Fruit fly (Drosophila melanogaster) whole organism, embryonic: ENCODE measurements around the gene yps.

Experiments
- Bdp1 ChIP-seq: fragments of 200-800 bp; sonication (Bioruptor generic); optimal IDR thresholded peaks from 3 replicates; lab custom pipeline; 2016; ENCODE audit warnings: missing biosample characterization, missing genetic modification characterization
- CG10209 ChIP-seq: fragments of 200-800 bp; sonication (Bioruptor generic); optimal IDR thresholded peaks from 3 replicates; lab custom pipeline; 2017; ENCODE audit warnings: missing biosample characterization, mild to moderate bottlenecking, missing genetic modification characterization, missing genetic modification reagents
- CG10565 ChIP-seq: fragments of 200-800 bp; sonication (Bioruptor generic); optimal IDR thresholded peaks from 3 replicates; lab custom pipeline; 2016; ENCODE audit warnings: missing biosample characterization, mild to moderate bottlenecking, missing genetic modification characterization
- CG14441 ChIP-seq: fragments of 200-800 bp; sonication (Bioruptor generic); IDR thresholded peaks from 2 replicates; pipeline ENCODE4 v1.3.6; 2022; ENCODE audit warnings: missing biosample characterization, missing genetic modification characterization
- CG15269 ChIP-seq: fragments of 200-800 bp; sonication (Bioruptor generic); optimal IDR thresholded peaks from 2 replicates; lab custom pipeline; 2018; ENCODE audit warnings: missing biosample characterization, mild to moderate bottlenecking, missing genetic modification characterization, moderate library complexity
- CG17186 ChIP-seq: fragments of 200-800 bp; sonication (Bioruptor generic); optimal IDR thresholded peaks from 3 replicates; lab custom pipeline; 2017; ENCODE audit warnings: missing biosample characterization, missing genetic modification reagents, missing genetic modification characterization
- CG17802 ChIP-seq: fragments of 200-800 bp; sonication (Bioruptor generic); optimal IDR thresholded peaks from 2 replicates; lab custom pipeline; 2018; ENCODE audit warnings: missing biosample characterization, mild to moderate bottlenecking, missing genetic modification characterization, moderate library complexity
- CG2120 ChIP-seq: fragments of 200-800 bp; sonication (Bioruptor generic); optimal IDR thresholded peaks from 3 replicates; lab custom pipeline; 2016; ENCODE audit warnings: missing biosample characterization, missing genetic modification characterization
- CG30403 ChIP-seq: fragments of 200-800 bp; sonication (Bioruptor generic); optimal IDR thresholded peaks from 3 replicates; lab custom pipeline; 2016; ENCODE audit warnings: missing biosample characterization, missing genetic modification characterization
- CG3163 ChIP-seq: fragments of 200-800 bp; sonication (Bioruptor generic); optimal IDR thresholded peaks from 3 replicates; lab custom pipeline; 2016; ENCODE audit warnings: missing biosample characterization, missing genetic modification characterization
- CG33213 ChIP-seq: fragments of 200-800 bp; sonication (Bioruptor generic); optimal IDR thresholded peaks from 3 replicates; lab custom pipeline; 2016; ENCODE audit warnings: missing biosample characterization, missing genetic modification characterization
- CG34224 ChIP-seq: fragments of 200-800 bp; sonication (Bioruptor generic); IDR thresholded peaks from 3 replicates; pipeline ENCODE4 v1.3.6; 2022; ENCODE audit warnings: missing biosample characterization, missing genetic modification characterization; ENCODE audit not compliant: partially characterized antibody
- CG4360 ChIP-seq: fragments of 200-800 bp; sonication (Bioruptor generic); IDR thresholded peaks from 2 replicates; pipeline ENCODE4 v1.3.6; 2022; ENCODE audit warnings: missing biosample characterization, missing genetic modification characterization
- CG4820 ChIP-seq: fragments of 200-800 bp; sonication (Bioruptor generic); optimal IDR thresholded peaks from 3 replicates; lab custom pipeline; 2016; ENCODE audit warnings: missing biosample characterization, missing genetic modification characterization
- CG7556 ChIP-seq: fragments of 200-800 bp; sonication (Bioruptor generic); optimal IDR thresholded peaks from 2 replicates; lab custom pipeline; 2017; ENCODE audit warnings: missing biosample characterization, mild to moderate bottlenecking, missing genetic modification characterization
- CG7987 ChIP-seq: fragments of 200-800 bp; sonication (Bioruptor generic); optimal IDR thresholded peaks from 2 replicates; lab custom pipeline; 2018; ENCODE audit warnings: missing biosample characterization, mild to moderate bottlenecking, missing genetic modification characterization, moderate library complexity
- CG8765 ChIP-seq: fragments of 200-800 bp; sonication (Bioruptor generic); IDR thresholded peaks from 2 replicates; pipeline ENCODE4 v1.3.6; 2022; ENCODE audit warnings: missing biosample characterization, missing genetic modification characterization
- CTCF ChIP-seq: fragments of 200-800 bp; sonication (Bioruptor generic); optimal IDR thresholded peaks from 2 replicates; lab custom pipeline; 2017; ENCODE audit warnings: missing biosample characterization, mild to moderate bottlenecking, missing genetic modification characterization, moderate library complexity
- Camta ChIP-seq: fragments of 200-800 bp; sonication (Bioruptor generic); optimal IDR thresholded peaks from 2 replicates; lab custom pipeline; 2016; ENCODE audit warnings: missing biosample characterization, missing genetic modification characterization
- CrebB ChIP-seq: fragments of 200-800 bp; sonication (Bioruptor generic); optimal IDR thresholded peaks from 3 replicates; lab custom pipeline; 2018; ENCODE audit warnings: missing biosample characterization, mild to moderate bottlenecking, missing genetic modification characterization
- Fer1 ChIP-seq: fragments of 200-800 bp; sonication (Bioruptor generic); optimal IDR thresholded peaks from 2 replicates; lab custom pipeline; 2017; ENCODE audit warnings: missing biosample characterization, mild to moderate bottlenecking, missing genetic modification characterization
- H15 ChIP-seq: fragments of 200-800 bp; sonication (Bioruptor generic); IDR thresholded peaks from 3 replicates; pipeline ENCODE4 v1.3.6; 2022; ENCODE audit warnings: missing biosample characterization, missing genetic modification characterization
- HLH3B ChIP-seq: fragments of 200-800 bp; sonication (Bioruptor generic); IDR thresholded peaks from 2 replicates; pipeline ENCODE4 v1.3.6; 2022; ENCODE audit warnings: missing biosample characterization, missing genetic modification characterization
- HmgD ChIP-seq: fragments of 200-800 bp; sonication (Bioruptor generic); optimal IDR thresholded peaks from 3 replicates; lab custom pipeline; 2016; ENCODE audit warnings: missing biosample characterization, missing genetic modification characterization
- Hmx ChIP-seq: fragments of 200-800 bp; sonication (Bioruptor generic); optimal IDR thresholded peaks from 2 replicates; lab custom pipeline; 2016; ENCODE audit warnings: missing biosample characterization, missing genetic modification characterization
- Hsf ChIP-seq: fragments of 200-800 bp; sonication (Bioruptor generic); optimal IDR thresholded peaks from 3 replicates; lab custom pipeline; 2016; ENCODE audit warnings: missing biosample characterization, missing genetic modification characterization
- Nf-YB ChIP-seq: fragments of 200-800 bp; sonication (Bioruptor generic); optimal IDR thresholded peaks from 3 replicates; lab custom pipeline; 2019; ENCODE audit warnings: missing biosample characterization, mild to moderate bottlenecking, missing genetic modification characterization, moderate library complexity
- Sry-δ ChIP-seq: fragments of 200-800 bp; sonication (Bioruptor generic); optimal IDR thresholded peaks from 2 replicates; lab custom pipeline; 2016; ENCODE audit warnings: missing biosample characterization, missing genetic modification characterization
- al ChIP-seq: fragments of 200-800 bp; sonication (Bioruptor generic); IDR thresholded peaks from 2 replicates; pipeline ENCODE4 v1.3.6; 2022; ENCODE audit warnings: missing biosample characterization, missing genetic modification characterization
- ash1 ChIP-seq: fragments of 200-800 bp; sonication (Bioruptor generic); optimal IDR thresholded peaks from 2 replicates; lab custom pipeline; 2018; ENCODE audit warnings: missing biosample characterization, mild to moderate bottlenecking, missing genetic modification characterization
- cg ChIP-seq: fragments of 200-800 bp; sonication (Bioruptor generic); optimal IDR thresholded peaks from 3 replicates; lab custom pipeline; 2019; ENCODE audit warnings: missing biosample characterization, mild to moderate bottlenecking, missing genetic modification characterization, moderate library complexity
- chif ChIP-seq, 2 experiments: fragments of 200-800 bp; sonication (Bioruptor generic); optimal IDR thresholded peaks; 3 replicates each; lab custom pipeline; 2016; ENCODE audit warnings: missing biosample characterization in 2 of 2, missing genetic modification characterization in 2 of 2
- ci ChIP-seq: fragments of 200-800 bp; sonication (Bioruptor generic); IDR thresholded peaks from 3 replicates; pipeline ENCODE4 v1.3.6; 2022; ENCODE audit warnings: missing biosample characterization, missing genetic modification characterization
- dan ChIP-seq: fragments of 200-800 bp; sonication (Bioruptor generic); IDR thresholded peaks from 2 replicates; pipeline ENCODE4 v1.3.6; 2022; ENCODE audit warnings: missing biosample characterization, missing genetic modification characterization
- dmrt99B ChIP-seq: fragments of 200-800 bp; sonication (Bioruptor generic); optimal IDR thresholded peaks from 2 replicates; lab custom pipeline; 2018; ENCODE audit warnings: missing biosample characterization, mild to moderate bottlenecking, missing genetic modification characterization, moderate library complexity
- esg ChIP-seq: fragments of 200-800 bp; sonication (Bioruptor generic); conservative IDR thresholded peaks from 2 replicates; pipeline ENCODE4 v1.3.6; 2022; ENCODE audit warnings: missing biosample characterization, missing genetic modification characterization
- ftz-f1 ChIP-seq: fragments of 200-800 bp; sonication (Bioruptor generic); optimal IDR thresholded peaks from 2 replicates; lab custom pipeline; 2016; ENCODE audit warnings: missing biosample characterization, missing genetic modification characterization
- gsb ChIP-seq: fragments of 200-800 bp; sonication (Bioruptor generic); IDR thresholded peaks from 2 replicates; pipeline ENCODE4 v1.3.6; 2022; ENCODE audit warnings: missing biosample characterization, missing genetic modification characterization
- gsb-n ChIP-seq: fragments of 200-800 bp; sonication (Bioruptor generic); optimal IDR thresholded peaks from 3 replicates; lab custom pipeline; 2018; ENCODE audit warnings: missing biosample characterization, mild to moderate bottlenecking, missing genetic modification characterization
- ham ChIP-seq: fragments of 200-800 bp; sonication (Bioruptor generic); IDR thresholded peaks from 2 replicates; pipeline ENCODE4 v1.3.6; 2022; ENCODE audit warnings: missing biosample characterization, missing genetic modification characterization
- knrl ChIP-seq: fragments of 200-800 bp; sonication (Bioruptor generic); IDR thresholded peaks from 3 replicates; pipeline ENCODE4 v1.3.6; 2022; ENCODE audit warnings: missing biosample characterization, missing genetic modification characterization; ENCODE audit not compliant: partially characterized antibody
- lilli ChIP-seq: fragments of 200-800 bp; sonication (Bioruptor generic); optimal IDR thresholded peaks from 3 replicates; lab custom pipeline; 2016; ENCODE audit warnings: missing biosample characterization, missing genetic modification characterization
- nmo ChIP-seq: fragments of 200-800 bp; sonication (Bioruptor generic); optimal IDR thresholded peaks from 2 replicates; lab custom pipeline; 2018; ENCODE audit warnings: missing biosample characterization, mild to moderate bottlenecking, missing genetic modification characterization, moderate library complexity
- peb ChIP-seq: fragments of 200-800 bp; sonication (Bioruptor generic); IDR thresholded peaks from 2 replicates; pipeline ENCODE4 v1.3.6; 2022; ENCODE audit warnings: missing biosample characterization, missing genetic modification characterization
- ranshi ChIP-seq: fragments of 200-800 bp; sonication (Bioruptor generic); IDR thresholded peaks from 2 replicates; pipeline ENCODE4 v1.3.6; 2022; ENCODE audit warnings: missing biosample characterization, missing genetic modification characterization
- ro ChIP-seq: fragments of 200-800 bp; sonication (Bioruptor generic); IDR thresholded peaks from 2 replicates; pipeline ENCODE4 v1.3.6; 2022; ENCODE audit warnings: missing biosample characterization, missing genetic modification characterization
- sd ChIP-seq: fragments of 200-800 bp; sonication (Bioruptor generic); optimal IDR thresholded peaks from 3 replicates; lab custom pipeline; 2018; ENCODE audit warnings: missing biosample characterization, mild to moderate bottlenecking, missing genetic modification characterization, moderate library complexity
- sens ChIP-seq: fragments of 200-800 bp; sonication (Bioruptor generic); peaks from one replicate; lab custom pipeline; 2016; ENCODE audit warnings: missing biosample characterization, missing genetic modification characterization
- slbo ChIP-seq: fragments of 200-800 bp; sonication (Bioruptor generic); IDR thresholded peaks from 2 replicates; pipeline ENCODE4 v1.3.6; 2022; ENCODE audit warnings: missing biosample characterization, missing genetic modification characterization
- sna ChIP-seq: fragments of 200-800 bp; sonication (Bioruptor generic); IDR thresholded peaks from 2 replicates; pipeline ENCODE4 v1.3.6; 2022; ENCODE audit warnings: missing biosample characterization, missing genetic modification characterization; ENCODE audit not compliant: partially characterized antibody
- ssp ChIP-seq: fragments of 200-800 bp; sonication (Bioruptor generic); IDR thresholded peaks from 2 replicates; pipeline ENCODE4 v1.3.6; 2022; ENCODE audit warnings: missing biosample characterization, missing genetic modification characterization
- unpg ChIP-seq: fragments of 200-800 bp; sonication (Bioruptor generic); optimal IDR thresholded peaks from 3 replicates; lab custom pipeline; 2018; ENCODE audit warnings: missing biosample characterization, mild to moderate bottlenecking, missing genetic modification characterization, moderate library complexity
- z ChIP-seq: fragments of 200-800 bp; sonication (Bioruptor generic); IDR thresholded peaks from 3 replicates; pipeline ENCODE4 v1.3.6; 2022; ENCODE audit warnings: missing biosample characterization, missing genetic modification characterization

yps gene

DNA sequence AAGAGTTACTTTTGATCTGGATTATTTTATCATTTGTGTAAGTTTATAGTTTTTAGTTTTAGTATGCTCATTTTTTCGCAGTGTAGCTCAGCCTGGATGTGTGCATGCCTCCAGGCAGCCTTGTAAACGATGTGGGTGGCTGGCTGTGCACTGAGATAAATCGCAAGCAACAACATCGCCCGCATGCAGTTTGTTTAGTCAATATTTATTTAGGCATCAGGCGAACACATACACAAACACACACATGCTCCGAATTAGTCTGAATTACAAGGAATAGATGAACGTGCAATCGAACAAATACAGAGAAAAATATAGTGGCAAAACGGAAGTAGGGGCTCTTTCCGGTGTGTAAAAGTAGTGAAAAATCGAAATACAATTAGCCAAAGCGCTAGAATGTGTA is 38.1 kb upstream of the yps start (continued):
- no peak for TF ChIP-seq Camta (GFP tag; lab: Kevin White, UChicago)
- 0 out of 2 replicates have a peak, but pooled peaks have one; percentile 18 for TF ChIP-seq slbo (GFP tag; lab: Robert Waterston, UW)
- TF ChIP-seq al (GFP tag; lab: Robert Waterston, UW) = no peak
- TF ChIP-seq dan = no peak
- TF ChIP-seq CG10565 (GFP tag; lab: Kevin White, UChicago) = no peak
- no peak for TF ChIP-seq chif (GFP tag; optimal IDR thresholded peaks at IDR 0.05; lab: Kevin White, UChicago)
- no peak for TF ChIP-seq CG10209 (GFP tag; lab: Kevin White, UChicago)
- TF ChIP-seq nmo (GFP tag; lab: Kevin White, UChicago) = peak; percentile 41
- no peak for TF ChIP-seq cg (GFP tag; lab: Kevin White, UChicago)
- TF ChIP-seq HmgD (GFP tag; lab: Kevin White, UChicago) = no peak
- TF ChIP-seq Sry-δ (GFP tag; lab: Kevin White, UChicago) = no peak
- no peak for TF ChIP-seq Fer1 (GFP tag; lab: Kevin White, UChicago)
- TF ChIP-seq ranshi = no peak
- TF ChIP-seq CTCF (GFP tag; lab: Kevin White, UChicago) = no peak
- TF ChIP-seq CG17802 (tag; lab: Kevin White, UChicago) = no peak
- TF ChIP-seq CG30403 = peak; percentile 11
- no peak for TF ChIP-seq sna (GFP tag; lab: Robert Waterston, UW)
- TF ChIP-seq CG33213 (GFP tag; lab: Kevin White, UChicago) = no peak
- no peak for TF ChIP-seq CG17186 (GFP tag; lab: Kevin White, UChicago)
- no peak for TF ChIP-seq CG7987
- no peak for TF ChIP-seq Bdp1
- no peak for TF ChIP-seq CG4820 (GFP tag; lab: Kevin White, UChicago)
- no peak for TF ChIP-seq CG3163 (GFP tag; lab: Kevin White, UChicago)
- TF ChIP-seq knrl (GFP tag; lab: Robert Waterston, UW) = no peak
- no peak for TF ChIP-seq CG2120 (GFP tag; lab: Kevin White, UChicago)
- 0 out of 2 replicates have a peak, but pooled peaks have one; percentile 44 for TF ChIP-seq HLH3B (GFP tag; lab: Robert Waterston, UW)
- TF ChIP-seq Hsf (GFP tag; lab: Kevin White, UChicago) = no peak
- TF ChIP-seq z (GFP tag; lab: Robert Waterston, UW) = 0 out of 3 replicates have a peak, but pooled peaks have one; percentile 33
- TF ChIP-seq CG34224 = no peak
- TF ChIP-seq gsb-n (tag; lab: Kevin White, UChicago) = no peak
- TF ChIP-seq ci = peak; percentile 46; the same call in 2 of the 3 replicates
- TF ChIP-seq ash1 (GFP tag; lab: Kevin White, UChicago) = no peak
- TF ChIP-seq ro (GFP tag; lab: Robert Waterston, UW) = no peak
- no peak for TF ChIP-seq sd
- no peak for TF ChIP-seq Nf-YB (GFP tag; lab: Kevin White, UChicago)
- TF ChIP-seq ssp (GFP tag; lab: Robert Waterston, UW) = peak; percentile 38
- TF ChIP-seq dmrt99B (tag; lab: Kevin White, UChicago) = no peak
- TF ChIP-seq CG4360 (GFP tag; lab: Robert Waterston, UW) = no peak
- TF ChIP-seq Hmx (GFP tag; lab: Kevin White, UChicago) = no peak
- TF ChIP-seq H15 (GFP tag; lab: Robert Waterston, UW) = 0 out of 3 replicates have a peak, but pooled peaks have one; percentile 25
- TF ChIP-seq lilli = no peak
- no peak for TF ChIP-seq peb (GFP tag; lab: Robert Waterston, UW)
- no peak for TF ChIP-seq CG8765
- TF ChIP-seq unpg (GFP tag; lab: Kevin White, UChicago) = no peak
- no peak for TF ChIP-seq esg (GFP tag; lab: Robert Waterston, UW)
- no peak for TF ChIP-seq CrebB (tag; lab: Kevin White, UChicago)
- TF ChIP-seq ftz-f1 (GFP tag; lab: Kevin White, UChicago) = no peak
- peak; percentile 31 for TF ChIP-seq CG7556
- 0 out of 2 replicates have a peak, but pooled peaks have one; percentile 4 for TF ChIP-seq CG14441
- no peak for TF ChIP-seq gsb (GFP tag; lab: Robert Waterston, UW)
- no peak for TF ChIP-seq CG15269 (tag; lab: Kevin White, UChicago)
- no peak for TF ChIP-seq ham (GFP tag; lab: Robert Waterston, UW)
- peak; percentile 68 for TF ChIP-seq sens
